Worm (Caenorhabditis elegans): ENCODE measurements around the gene swsn-7.

swsn-7 gene

DNA sequence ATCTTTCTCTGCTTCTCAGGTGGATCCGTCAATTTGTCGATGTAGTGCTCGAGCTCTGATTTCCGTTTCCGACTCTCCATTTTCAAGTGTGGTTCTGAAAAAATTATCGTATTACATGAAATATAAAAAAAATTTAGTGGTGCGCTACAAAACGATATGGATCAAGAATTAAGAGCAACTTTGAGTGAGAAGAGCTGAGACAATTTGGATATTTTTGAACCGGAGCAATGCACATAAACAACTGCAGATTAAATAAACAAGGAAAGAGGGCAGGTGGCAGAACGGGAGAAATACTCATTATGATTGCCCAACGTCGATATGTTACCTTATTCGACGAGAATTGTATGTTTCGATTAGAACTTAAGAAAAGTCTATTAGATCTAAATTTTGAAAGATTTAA lies at the start of gene swsn-7:
TSS of gene swsn-7 (minus strand) at position 101 of the 400 bp plus-strand sequence.
- TF ChIP-seq cog-1 (tag; optimal IDR thresholded peaks at IDR 0.05), result no peak
- TF ChIP-seq flt-1 (GFP tag; IDR thresholded peaks at IDR 0.05), result no peak
- TF ChIP-seq ztf-29 (GFP tag; IDR thresholded peaks at IDR 0.05), result no peak
- TF ChIP-seq T22C8.4 (GFP tag; IDR thresholded peaks at IDR 0.05), result no peak
- no peak for TF ChIP-seq ref-1 (GFP tag; conservative IDR thresholded peaks at IDR 0.05)
- no peak for TF ChIP-seq klf-2 (GFP tag; conservative IDR thresholded peaks at IDR 0.05)
- TF ChIP-seq med-1 (GFP tag; optimal IDR thresholded peaks at IDR 0.05; ENCODE audit: insufficient read depth), result no peak
- TF ChIP-seq ztf-23 (GFP tag; IDR thresholded peaks at IDR 0.05), result no peak
- no peak for TF ChIP-seq tab-1 (GFP tag; IDR thresholded peaks at IDR 0.05)

DNA sequence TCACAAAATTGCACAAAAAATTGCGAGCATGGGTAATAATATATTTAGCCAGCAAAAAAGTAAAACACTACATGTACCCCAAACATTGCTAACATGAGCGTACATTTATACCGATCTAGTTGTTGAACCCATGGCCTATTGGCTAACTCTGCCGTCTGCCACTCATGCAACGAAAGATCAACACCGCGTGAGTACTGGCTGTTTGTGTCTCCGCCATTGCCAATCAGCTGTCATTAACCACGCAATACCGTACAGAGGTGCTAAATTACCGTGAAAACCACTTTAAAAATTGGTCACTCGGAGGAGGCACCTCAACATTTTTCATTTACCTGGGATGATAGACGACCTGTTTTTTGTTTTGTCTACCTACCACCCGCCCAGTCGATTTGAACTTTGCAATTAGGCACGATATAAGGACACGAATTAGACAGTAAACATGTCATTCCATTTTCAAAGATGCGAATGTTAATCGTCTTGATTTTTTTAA lies 47.8 kb upstream of the swsn-7 start, which contains the start of gene K02C4.2:
TSS of gene K02C4.2 (plus strand) at position 437 of the 487 bp plus-strand sequence.
- TF ChIP-seq ztf-23 (GFP tag; IDR thresholded peaks at IDR 0.05), result peak; percentile 60; the same call in 1 of the 2 replicates
- peak; percentile 71 for TF ChIP-seq T22C8.4 (GFP tag; IDR thresholded peaks at IDR 0.05)
- TF ChIP-seq ztf-29 (GFP tag; IDR thresholded peaks at IDR 0.05), result peak; percentile 80
- peak; percentile 68 for TF ChIP-seq ref-1 (GFP tag; conservative IDR thresholded peaks at IDR 0.05)
- peak; percentile 93 for TF ChIP-seq flt-1 (GFP tag; IDR thresholded peaks at IDR 0.05)
- TF ChIP-seq klf-2 (GFP tag; conservative IDR thresholded peaks at IDR 0.05), result peak; percentile 44; the same call in 1 of the 2 replicates
- TF ChIP-seq cog-1 (tag; optimal IDR thresholded peaks at IDR 0.05), result peak; percentile 47
- TF ChIP-seq tab-1 (GFP tag; IDR thresholded peaks at IDR 0.05), result peak; percentile 84
- TF ChIP-seq med-1 (GFP tag; optimal IDR thresholded peaks at IDR 0.05; ENCODE audit: insufficient read depth), result peak; percentile 44

DNA sequence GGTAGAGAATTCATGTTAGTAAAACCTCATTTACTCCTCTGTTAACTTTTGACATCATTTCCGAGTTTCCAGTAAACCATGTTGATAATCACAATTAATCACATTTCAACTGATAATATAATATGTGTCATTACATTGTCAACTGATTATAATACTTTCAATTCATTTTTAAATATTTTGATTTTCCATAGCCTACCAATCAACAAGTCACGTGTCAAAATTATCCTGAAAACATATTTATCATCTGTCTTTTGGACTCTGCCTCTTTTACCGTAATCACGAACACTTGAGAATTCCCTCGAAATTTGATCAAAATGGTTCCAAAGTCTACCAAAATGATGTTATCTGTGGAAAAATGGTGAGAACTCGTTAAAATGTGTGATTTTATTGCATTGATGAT lies 46.5 kb upstream of the swsn-7 start:
- TF ChIP-seq tab-1 (GFP tag; IDR thresholded peaks at IDR 0.05) (no peak), ztf-23 (GFP tag; IDR thresholded peaks at IDR 0.05) (no peak), ztf-29 (GFP tag; IDR thresholded peaks at IDR 0.05) (no peak), med-1 (GFP tag; optimal IDR thresholded peaks at IDR 0.05; ENCODE audit: insufficient read depth) (no peak), cog-1 (tag; optimal IDR thresholded peaks at IDR 0.05) (no peak), ref-1 (GFP tag; conservative IDR thresholded peaks at IDR 0.05) (no peak)

DNA sequence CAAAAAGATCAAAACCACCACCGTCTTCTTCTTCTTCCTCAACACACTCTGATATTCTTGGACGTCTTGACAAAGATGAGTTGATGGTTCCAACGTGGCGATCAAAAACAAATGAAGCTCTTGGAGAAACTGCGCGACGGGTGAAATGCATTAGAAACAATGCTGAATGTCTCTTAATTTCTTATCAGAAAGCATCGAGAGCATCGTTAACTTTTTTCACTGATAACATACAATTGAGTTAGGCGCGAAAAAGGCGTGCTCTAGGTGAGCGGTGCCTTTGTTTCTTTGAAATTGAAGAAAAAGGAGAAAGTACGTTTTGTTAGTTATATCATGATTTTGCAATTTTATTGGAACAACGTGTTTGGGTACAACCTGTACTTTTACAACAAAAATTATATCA lies 45.7 kb upstream of the swsn-7 start, which contains the start of gene gpcp-2:
TSS of gene gpcp-2 (minus strand) at position 153 of the 400 bp plus-strand sequence.
- TF ChIP-seq med-1 (GFP tag; optimal IDR thresholded peaks at IDR 0.05; ENCODE audit: insufficient read depth) (no peak), ztf-29 (GFP tag; IDR thresholded peaks at IDR 0.05) (no peak), ztf-23 (GFP tag; IDR thresholded peaks at IDR 0.05) (no peak), ref-1 (GFP tag; conservative IDR thresholded peaks at IDR 0.05) (no peak), klf-2 (GFP tag; conservative IDR thresholded peaks at IDR 0.05) (no peak), tab-1 (GFP tag; IDR thresholded peaks at IDR 0.05) (no peak), T22C8.4 (GFP tag; IDR thresholded peaks at IDR 0.05) (no peak), flt-1 (GFP tag; IDR thresholded peaks at IDR 0.05) (no peak), cog-1 (tag; optimal IDR thresholded peaks at IDR 0.05) (no peak)

DNA sequence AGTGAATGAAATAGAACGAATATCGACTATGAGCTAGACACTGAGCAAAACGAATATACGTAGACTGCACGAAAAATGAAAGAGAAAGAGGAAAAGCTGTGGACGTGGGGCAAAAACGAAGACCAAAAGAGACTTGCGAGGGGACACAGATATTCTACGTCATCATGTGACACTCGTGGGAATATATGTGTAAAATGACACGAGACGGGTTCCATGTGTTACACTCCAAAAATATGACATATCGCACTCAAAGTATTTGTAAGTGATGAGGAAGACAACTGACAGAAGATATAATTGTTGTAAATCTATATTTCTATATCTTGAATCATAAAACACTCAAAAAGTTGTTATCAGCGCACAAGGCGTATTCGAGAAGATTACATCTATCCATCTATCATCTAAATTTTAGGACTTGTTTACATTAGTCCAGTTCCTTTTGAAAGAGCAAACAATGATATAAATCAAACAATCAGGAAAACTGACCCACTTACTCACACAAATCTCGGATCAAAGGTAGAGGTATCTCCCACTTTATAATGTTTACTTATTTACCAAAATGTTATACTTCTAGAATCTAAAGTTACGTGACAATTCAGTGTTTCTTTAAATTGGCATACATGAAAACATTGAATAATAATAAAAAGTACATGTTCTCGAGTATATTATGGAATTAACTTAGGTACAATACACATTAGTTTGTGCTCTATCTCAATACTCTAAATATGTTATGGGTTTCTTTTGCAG lies 44.4 kb upstream of the swsn-7 start:
- TF ChIP-seq klf-2 (GFP tag; conservative IDR thresholded peaks at IDR 0.05) (no peak), ztf-29 (GFP tag; IDR thresholded peaks at IDR 0.05) (no peak), T22C8.4 (GFP tag; IDR thresholded peaks at IDR 0.05) (no peak), cog-1 (tag; optimal IDR thresholded peaks at IDR 0.05) (peak; percentile 28), med-1 (GFP tag; optimal IDR thresholded peaks at IDR 0.05; ENCODE audit: insufficient read depth) (no peak)

DNA sequence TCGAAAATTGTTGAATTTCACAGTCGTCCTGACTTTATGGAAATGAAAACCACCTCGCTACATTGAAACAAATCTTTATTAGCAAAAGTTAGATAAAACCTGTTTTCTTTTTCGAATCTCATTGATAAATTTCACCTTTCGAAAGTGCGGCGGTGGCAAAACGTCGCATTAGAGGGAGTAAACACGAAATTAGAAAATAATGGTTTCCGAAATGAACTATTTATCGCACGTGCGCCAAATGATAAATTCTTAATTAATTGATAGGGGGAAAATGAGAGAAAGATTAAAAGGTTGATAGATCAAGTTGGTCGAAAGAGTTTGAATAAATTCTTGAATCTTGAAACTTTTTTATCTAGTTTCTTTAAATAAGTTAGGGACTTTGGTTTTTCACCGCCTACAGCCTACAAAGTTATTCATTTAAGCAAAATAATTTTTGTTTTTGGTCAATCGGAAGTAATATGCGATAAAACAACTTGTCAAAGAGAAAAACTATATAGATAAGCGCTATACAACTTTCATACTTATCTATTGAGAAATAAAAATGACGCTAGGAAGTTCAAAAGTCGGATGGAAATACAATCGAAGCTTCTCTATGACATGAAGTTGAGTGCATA lies 43.6 kb upstream of the swsn-7 start:
- TF ChIP-seq tab-1 (GFP tag; IDR thresholded peaks at IDR 0.05) (no peak), ztf-23 (GFP tag; IDR thresholded peaks at IDR 0.05) (no peak), klf-2 (GFP tag; conservative IDR thresholded peaks at IDR 0.05) (no peak), T22C8.4 (GFP tag; IDR thresholded peaks at IDR 0.05) (no peak), med-1 (GFP tag; optimal IDR thresholded peaks at IDR 0.05; ENCODE audit: insufficient read depth) (no peak), ref-1 (GFP tag; conservative IDR thresholded peaks at IDR 0.05) (no peak), cog-1 (tag; optimal IDR thresholded peaks at IDR 0.05) (no peak), ztf-29 (GFP tag; IDR thresholded peaks at IDR 0.05) (no peak), flt-1 (GFP tag; IDR thresholded peaks at IDR 0.05) (no peak)

DNA sequence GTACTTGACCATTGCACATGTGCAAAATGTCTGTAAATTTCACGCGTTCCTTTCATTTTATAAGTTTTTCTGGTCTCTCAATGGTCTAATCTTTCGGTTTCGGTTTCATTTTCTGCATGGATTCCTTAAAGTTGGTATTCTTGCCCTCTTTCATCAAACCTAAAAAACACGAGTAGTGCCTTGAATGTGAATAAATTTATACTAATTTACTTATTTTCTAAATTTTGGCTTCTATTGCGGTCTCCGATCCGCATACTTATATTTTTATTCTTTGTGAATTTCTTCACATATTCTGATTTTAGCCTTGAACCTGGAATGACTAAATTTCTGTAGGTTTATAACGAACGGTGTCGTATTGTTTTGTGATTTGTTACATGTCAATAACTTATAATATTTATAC lies 38.4 kb upstream of the swsn-7 start, which contains the start of gene pdha-1:
TSS of gene pdha-1 (plus strand) at position 301 of the 400 bp plus-strand sequence.
- TF ChIP-seq ref-1 (GFP tag; conservative IDR thresholded peaks at IDR 0.05) (no peak), ztf-23 (GFP tag; IDR thresholded peaks at IDR 0.05) (no peak), cog-1 (tag; optimal IDR thresholded peaks at IDR 0.05) (no peak), tab-1 (GFP tag; IDR thresholded peaks at IDR 0.05) (no peak), flt-1 (GFP tag; IDR thresholded peaks at IDR 0.05) (no peak), T22C8.4 (GFP tag; IDR thresholded peaks at IDR 0.05) (no peak), klf-2 (GFP tag; conservative IDR thresholded peaks at IDR 0.05) (no peak), med-1 (GFP tag; optimal IDR thresholded peaks at IDR 0.05; ENCODE audit: insufficient read depth) (no peak), ztf-29 (GFP tag; IDR thresholded peaks at IDR 0.05) (no peak)

DNA sequence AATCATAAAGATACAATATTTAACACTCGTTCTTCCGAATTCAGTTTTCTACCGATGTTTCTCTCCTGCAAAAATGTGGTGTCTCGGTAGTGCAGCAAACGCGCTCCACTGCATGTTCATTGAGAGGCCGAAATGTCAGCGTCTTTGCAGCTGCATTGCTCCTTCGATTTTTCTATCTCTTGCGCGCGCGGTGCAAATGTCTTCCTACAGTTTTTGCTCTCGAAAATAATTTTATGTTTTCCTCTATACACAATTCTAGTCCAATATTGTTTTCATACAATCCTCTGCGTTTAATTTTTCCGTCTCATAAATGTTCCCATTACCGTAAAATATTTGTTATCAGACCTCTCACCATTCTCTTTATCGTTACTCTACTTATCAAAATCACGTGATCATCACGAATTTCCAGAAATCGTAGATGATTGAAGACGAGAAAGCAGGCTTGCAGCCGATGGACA lies 34.8 kb upstream of the swsn-7 start, which contains the start of gene ufd-2:
TSS of gene ufd-2 (plus strand) at position 408 of the 458 bp plus-strand sequence.
- TF ChIP-seq cog-1 (tag; optimal IDR thresholded peaks at IDR 0.05) (peak; percentile 14), ref-1 (GFP tag; conservative IDR thresholded peaks at IDR 0.05) (no peak), med-1 (GFP tag; optimal IDR thresholded peaks at IDR 0.05; ENCODE audit: insufficient read depth) (no peak)

DNA sequence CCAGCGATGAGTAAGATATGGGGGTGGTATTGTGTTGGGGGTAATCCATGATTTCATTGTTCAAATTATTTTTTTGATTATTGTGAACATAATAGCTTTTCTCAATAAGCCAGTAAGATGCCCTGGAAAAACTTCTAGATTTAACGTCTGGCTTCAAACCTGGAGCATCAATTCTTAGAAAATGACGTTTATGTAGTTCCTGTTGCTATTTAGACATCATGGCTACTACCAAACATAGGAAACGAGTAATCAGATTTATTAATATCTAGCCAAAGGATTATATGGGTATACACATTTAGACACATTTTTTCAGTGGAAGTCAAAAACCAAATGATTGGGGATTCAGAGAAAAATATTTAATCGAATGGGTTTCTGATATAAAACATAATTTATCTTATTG lies 32.0 kb upstream of the swsn-7 start:
- TF ChIP-seq ref-1 (GFP tag; conservative IDR thresholded peaks at IDR 0.05), result no peak
- TF ChIP-seq cog-1 (tag; optimal IDR thresholded peaks at IDR 0.05), result no peak
- no peak for TF ChIP-seq tab-1 (GFP tag; IDR thresholded peaks at IDR 0.05)
- TF ChIP-seq T22C8.4 (GFP tag; IDR thresholded peaks at IDR 0.05), result no peak
